Worm (Caenorhabditis elegans): ENCODE results near the gene F10E7.5.

ce11 chrII:7111012-7111656 lies 644 bp upstream of the F10E7.5 start:
- TF ChIP-seq php-3 (GFP tag; IDR thresholded peaks at IDR 0.05): no peak
- no peak for TF ChIP-seq lir-3 (tag; optimal IDR thresholded peaks at IDR 0.05)
- TF ChIP-seq ZK546.5 (tag; optimal IDR thresholded peaks at IDR 0.05): no peak
- TF ChIP-seq Y5F2A.4 (GFP tag; optimal IDR thresholded peaks at IDR 0.05): no peak
- TF ChIP-seq sdz-12 (GFP tag; optimal IDR thresholded peaks at IDR 0.05): no peak
- no peak for TF ChIP-seq lin-15B (tag; optimal IDR thresholded peaks at IDR 0.05)
- no peak for TF ChIP-seq egl-43 (GFP tag; IDR thresholded peaks at IDR 0.05)
- no peak for TF ChIP-seq pha-4 (GFP tag; IDR thresholded peaks at IDR 0.05)
- TF ChIP-seq pha-4 (tag; optimal IDR thresholded peaks at IDR 0.05): no peak
- TF ChIP-seq spr-1 (tag; optimal IDR thresholded peaks at IDR 0.05): no peak
- TF ChIP-seq ztf-11 (tag; optimal IDR thresholded peaks at IDR 0.05): no peak

Data from whole organism, L4 larva.